Worm (Caenorhabditis elegans): ENCODE measurements around the gene btf-1.

The btf-1 gene

DNA sequence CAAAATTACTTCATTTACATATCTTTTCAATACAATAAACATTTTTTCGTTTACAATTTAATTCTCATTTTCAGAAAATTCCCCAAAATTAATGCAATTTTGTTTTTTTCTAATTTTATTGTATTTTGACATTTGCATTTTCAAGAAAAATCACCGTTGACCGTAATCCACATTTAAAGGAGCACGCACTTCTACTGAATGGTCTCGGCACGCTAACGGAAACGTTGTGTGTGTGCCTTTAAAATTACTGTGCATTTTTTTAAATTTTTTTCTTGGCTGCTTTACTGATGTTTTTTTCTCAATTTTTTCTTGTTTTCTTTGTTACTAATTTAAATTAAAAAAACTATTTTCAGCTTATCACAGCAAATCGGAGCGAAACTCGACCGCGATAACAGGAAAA, 60.6 kb downstream of the btf-1 start:
- TF ChIP-seq ceh-30 (tag; optimal IDR thresholded peaks at IDR 0.05) (no peak), ref-2 (tag; optimal IDR thresholded peaks at IDR 0.05) (no peak), pqm-1 (tag; optimal IDR thresholded peaks at IDR 0.05) (no peak), che-1 (tag; optimal IDR thresholded peaks at IDR 0.05) (no peak), odd-2 (tag; optimal IDR thresholded peaks at IDR 0.05) (no peak), pat-9 (tag; optimal IDR thresholded peaks at IDR 0.05) (no peak), K09A11.1 (tag; optimal IDR thresholded peaks at IDR 0.05; ENCODE audit: insufficient read depth) (no peak), nhr-232 (tag; optimal IDR thresholded peaks at IDR 0.05) (no peak), eyg-1 (tag; optimal IDR thresholded peaks at IDR 0.05) (no peak), unc-3 (GFP tag; conservative IDR thresholded peaks at IDR 0.05) (no peak), unc-3 (tag; optimal IDR thresholded peaks at IDR 0.05) (no peak), tbx-7 (tag; optimal IDR thresholded peaks at IDR 0.05) (no peak), ttx-3 (tag; optimal IDR thresholded peaks at IDR 0.05) (no peak), ceh-22 (tag; optimal IDR thresholded peaks at IDR 0.05) (no peak), nfya-1 (tag; optimal IDR thresholded peaks at IDR 0.05) (no peak), nhr-11 (tag; optimal IDR thresholded peaks at IDR 0.05) (no peak), pha-4 (tag; optimal IDR thresholded peaks at IDR 0.05) (no peak), sdc-2 (tag; optimal IDR thresholded peaks at IDR 0.05) (no peak)
